Fruit fly (Drosophila melanogaster) whole organism, embryonic: ENCODE results near the gene Paics.

Experiments used
- BEAF-32 ChIP-seq: fragments of 200-800 bp; sonication (Bioruptor generic); optimal IDR thresholded peaks from 3 replicates; lab custom pipeline; 2017; ENCODE audit warnings: missing biosample characterization, missing genetic modification characterization, mild to moderate bottlenecking, moderate library complexity, missing genetic modification reagents
- Bgb ChIP-seq: fragments of 200-800 bp; sonication (Bioruptor generic); IDR thresholded peaks from 2 replicates; pipeline ENCODE4 v1.3.6; 2022; ENCODE audit warnings: missing biosample characterization, missing genetic modification characterization; ENCODE audit not compliant: partially characterized antibody
- BtbVII ChIP-seq: fragments of 200-800 bp; sonication (Bioruptor generic); optimal IDR thresholded peaks from 3 replicates; lab custom pipeline; 2017; ENCODE audit warnings: missing biosample characterization, mild to moderate bottlenecking, missing genetic modification characterization
- CG14860 ChIP-seq: fragments of 200-800 bp; sonication (Bioruptor generic); IDR thresholded peaks from 3 replicates; pipeline ENCODE4 v1.3.6; 2022; ENCODE audit warnings: missing biosample characterization, missing genetic modification characterization; ENCODE audit not compliant: partially characterized antibody
- CG16813 ChIP-seq: fragments of 200-800 bp; sonication (Bioruptor generic); IDR thresholded peaks from 3 replicates; pipeline ENCODE4 v1.3.6; 2022; ENCODE audit warnings: missing biosample characterization, missing genetic modification characterization; ENCODE audit not compliant: partially characterized antibody
- CG17359 ChIP-seq: fragments of 200-800 bp; sonication (Bioruptor generic); optimal IDR thresholded peaks from 3 replicates; lab custom pipeline; 2018; ENCODE audit warnings: missing biosample characterization, mild to moderate bottlenecking, missing genetic modification characterization, moderate library complexity
- CG32532 ChIP-seq: fragments of 200-800 bp; sonication (Bioruptor generic); IDR thresholded peaks from 2 replicates; pipeline ENCODE4 v1.3.6; 2022; ENCODE audit warnings: missing biosample characterization, missing genetic modification characterization
- CG34224 ChIP-seq: fragments of 200-800 bp; sonication (Bioruptor generic); IDR thresholded peaks from 3 replicates; pipeline ENCODE4 v1.3.6; 2022; ENCODE audit warnings: missing biosample characterization, missing genetic modification characterization; ENCODE audit not compliant: partially characterized antibody
- CG42726 ChIP-seq: fragments of 200-800 bp; sonication (Bioruptor generic); IDR thresholded peaks from 2 replicates; pipeline ENCODE4 v1.3.6; 2022; ENCODE audit warnings: missing biosample characterization, missing genetic modification characterization; ENCODE audit not compliant: partially characterized antibody
- CG6791 ChIP-seq: fragments of 200-800 bp; sonication (Bioruptor generic); IDR thresholded peaks from 3 replicates; pipeline ENCODE4 v1.3.6; 2022; ENCODE audit warnings: missing biosample characterization, missing genetic modification characterization; ENCODE audit not compliant: partially characterized antibody
- CG7963 ChIP-seq: fragments of 200-800 bp; sonication (Bioruptor generic); IDR thresholded peaks from 3 replicates; pipeline ENCODE4 v1.3.6; 2022; ENCODE audit warnings: missing biosample characterization, missing genetic modification characterization; ENCODE audit not compliant: partially characterized antibody
- CG9932 ChIP-seq: fragments of 200-800 bp; sonication (Bioruptor generic); IDR thresholded peaks from 2 replicates; pipeline ENCODE4 v1.3.6; 2022; ENCODE audit warnings: missing biosample characterization, missing genetic modification characterization
- Dll ChIP-seq: fragments of 200-800 bp; sonication (Bioruptor generic); IDR thresholded peaks from 4 replicates; pipeline ENCODE4 v1.3.6; 2022; ENCODE audit warnings: missing biosample characterization, missing genetic modification characterization; ENCODE audit not compliant: partially characterized antibody
- Dp ChIP-seq: fragments of 200-800 bp; sonication (Bioruptor generic); optimal IDR thresholded peaks from 2 replicates; lab custom pipeline; 2018; ENCODE audit warnings: missing biosample characterization, mild to moderate bottlenecking, missing genetic modification characterization, moderate library complexity
- Dref ChIP-seq: fragments of 200-800 bp; sonication (Bioruptor generic); IDR thresholded peaks from 2 replicates; pipeline ENCODE4 v1.3.6; 2022; ENCODE audit warnings: missing biosample characterization, missing genetic modification characterization
- E2f1 ChIP-seq: fragments of 200-800 bp; sonication (Bioruptor generic); IDR thresholded peaks from 2 replicates; pipeline ENCODE4 v1.3.6; 2022; ENCODE audit warnings: missing biosample characterization, missing genetic modification characterization
- E2f2 ChIP-seq: fragments of 200-800 bp; sonication (Bioruptor generic); IDR thresholded peaks from 2 replicates; pipeline ENCODE4 v1.3.6; 2022; ENCODE audit warnings: missing biosample characterization, missing genetic modification characterization
- Ets65A ChIP-seq: fragments of 200-800 bp; sonication (Bioruptor generic); peaks from one replicate; lab custom pipeline; 2016; ENCODE audit warnings: missing biosample characterization, missing genetic modification characterization
- Hr51 ChIP-seq, 2 experiments: fragments of 200-800 bp; sonication (Bioruptor generic); optimal IDR thresholded peaks; 2 replicates in 1 of 2; 3 replicates in 1 of 2; lab custom pipeline; 2016 to 2018; ENCODE audit warnings: missing biosample characterization in 2 of 2, missing genetic modification characterization in 2 of 2, mild to moderate bottlenecking in 1 of 2, moderate library complexity in 1 of 2
- Med ChIP-seq: fragments of 200-800 bp; sonication (Bioruptor generic); peaks from one replicate; lab custom pipeline; 2016; ENCODE audit warnings: missing biosample characterization, missing genetic modification characterization, mild to moderate bottlenecking, inconsistent platforms, moderate library complexity
- Nf-YA ChIP-seq: fragments of 200-800 bp; sonication (Bioruptor generic); IDR thresholded peaks from 2 replicates; pipeline ENCODE4 v1.3.6; 2022; ENCODE audit warnings: missing biosample characterization, missing genetic modification characterization
- Sry-δ ChIP-seq: fragments of 200-800 bp; sonication (Bioruptor generic); optimal IDR thresholded peaks from 2 replicates; lab custom pipeline; 2016; ENCODE audit warnings: missing biosample characterization, missing genetic modification characterization
- Ssrp ChIP-seq: fragments of 200-800 bp; sonication (Bioruptor generic); optimal IDR thresholded peaks from 2 replicates; lab custom pipeline; 2018; ENCODE audit warnings: missing biosample characterization, mild to moderate bottlenecking, missing genetic modification characterization, moderate library complexity
- Vsx1 ChIP-seq: fragments of 200-800 bp; sonication (Bioruptor generic); optimal IDR thresholded peaks from 2 replicates; lab custom pipeline; 2017; ENCODE audit warnings: missing biosample characterization, mild to moderate bottlenecking, missing genetic modification characterization, missing genetic modification reagents
- ac ChIP-seq: fragments of 200-800 bp; sonication (Bioruptor generic); optimal IDR thresholded peaks from 3 replicates; lab custom pipeline; 2017; ENCODE audit warnings: missing biosample characterization, mild to moderate bottlenecking, missing genetic modification characterization
- amos ChIP-seq: fragments of 200-800 bp; sonication (Bioruptor generic); IDR thresholded peaks from 2 replicates; pipeline ENCODE4 v1.3.6; 2022; ENCODE audit warnings: missing biosample characterization, missing genetic modification characterization; ENCODE audit not compliant: partially characterized antibody
- ato ChIP-seq: fragments of 200-800 bp; sonication (Bioruptor generic); IDR thresholded peaks from 2 replicates; pipeline ENCODE4 v1.3.6; 2022; ENCODE audit warnings: missing biosample characterization, missing genetic modification characterization; ENCODE audit not compliant: partially characterized antibody
- bbx ChIP-seq: fragments of 200-800 bp; sonication (Bioruptor generic); IDR thresholded peaks from 2 replicates; pipeline ENCODE4 v1.3.6; 2022; ENCODE audit warnings: missing biosample characterization, missing genetic modification characterization; ENCODE audit not compliant: partially characterized antibody
- gcm ChIP-seq: fragments of 200-800 bp; sonication (Bioruptor generic); optimal IDR thresholded peaks from 2 replicates; lab custom pipeline; 2019; ENCODE audit warnings: missing biosample characterization, mild to moderate bottlenecking, missing genetic modification characterization, moderate library complexity
- gfzf ChIP-seq: fragments of 200-800 bp; sonication (Bioruptor generic); optimal IDR thresholded peaks from 2 replicates; lab custom pipeline; 2016; ENCODE audit warnings: missing biosample characterization, mild to moderate bottlenecking, missing genetic modification characterization, moderate library complexity
- hb ChIP-seq: fragments of 200-800 bp; sonication (Bioruptor generic); IDR thresholded peaks from 3 replicates; pipeline ENCODE4 v1.3.6; 2022; ENCODE audit warnings: missing biosample characterization, missing genetic modification characterization; ENCODE audit not compliant: partially characterized antibody
- her ChIP-seq: fragments of 200-800 bp; sonication (Bioruptor generic); optimal IDR thresholded peaks from 2 replicates; lab custom pipeline; 2016; ENCODE audit warnings: missing biosample characterization, missing genetic modification characterization
- insv ChIP-seq, 2 experiments: fragments of 200-800 bp; sonication (Bioruptor generic); optimal IDR thresholded peaks; 3 replicates each; lab custom pipeline; 2016 to 2018; ENCODE audit warnings: missing biosample characterization in 2 of 2, missing genetic modification characterization in 2 of 2
- inv ChIP-seq: fragments of 200-800 bp; sonication (Bioruptor generic); IDR thresholded peaks from 2 replicates; pipeline ENCODE4 v1.3.6; 2022; ENCODE audit warnings: missing biosample characterization, missing genetic modification characterization; ENCODE audit not compliant: partially characterized antibody
- knrl ChIP-seq: fragments of 200-800 bp; sonication (Bioruptor generic); IDR thresholded peaks from 3 replicates; pipeline ENCODE4 v1.3.6; 2022; ENCODE audit warnings: missing biosample characterization, missing genetic modification characterization; ENCODE audit not compliant: partially characterized antibody
- mld ChIP-seq: fragments of 200-800 bp; sonication (Bioruptor generic); IDR thresholded peaks from 3 replicates; pipeline ENCODE4 v1.3.6; 2022; ENCODE audit warnings: missing biosample characterization, missing genetic modification characterization; ENCODE audit not compliant: partially characterized antibody
- nerfin-2 ChIP-seq: fragments of 200-800 bp; sonication (Bioruptor generic); IDR thresholded peaks from 2 replicates; pipeline ENCODE4 v1.3.6; 2022; ENCODE audit warnings: missing biosample characterization, missing genetic modification characterization; ENCODE audit not compliant: partially characterized antibody
- pita ChIP-seq: fragments of 200-800 bp; sonication (Bioruptor generic); optimal IDR thresholded peaks from 2 replicates; lab custom pipeline; 2017; ENCODE audit warnings: missing biosample characterization, mild to moderate bottlenecking, missing genetic modification characterization
- pros ChIP-seq: fragments of 200-800 bp; sonication (Bioruptor generic); optimal IDR thresholded peaks from 3 replicates; lab custom pipeline; 2019; ENCODE audit warnings: missing biosample characterization, mild to moderate bottlenecking, missing genetic modification characterization, moderate library complexity
- psq ChIP-seq: fragments of 200-800 bp; sonication (Bioruptor generic); optimal IDR thresholded peaks from 2 replicates; lab custom pipeline; 2017; ENCODE audit warnings: missing biosample characterization, missing genetic modification characterization
- pum ChIP-seq: fragments of 200-800 bp; sonication (Bioruptor generic); optimal IDR thresholded peaks from 2 replicates; lab custom pipeline; 2016; ENCODE audit warnings: missing biosample characterization, missing genetic modification characterization
- row ChIP-seq: fragments of 200-800 bp; sonication (Bioruptor generic); IDR thresholded peaks from 3 replicates; pipeline ENCODE4 v1.3.6; 2022; ENCODE audit warnings: missing biosample characterization, missing genetic modification characterization
- sna ChIP-seq: fragments of 200-800 bp; sonication (Bioruptor generic); IDR thresholded peaks from 2 replicates; pipeline ENCODE4 v1.3.6; 2022; ENCODE audit warnings: missing biosample characterization, missing genetic modification characterization; ENCODE audit not compliant: partially characterized antibody
- stwl ChIP-seq: fragments of 200-800 bp; sonication (Bioruptor generic); optimal IDR thresholded peaks from 3 replicates; lab custom pipeline; 2018; ENCODE audit warnings: missing biosample characterization, mild to moderate bottlenecking, missing genetic modification characterization, moderate library complexity
- trem ChIP-seq: fragments of 200-800 bp; optimal IDR thresholded peaks from 3 replicates; lab custom pipeline; 2019; ENCODE audit warnings: missing biosample characterization, mild to moderate bottlenecking, missing genetic modification characterization, moderate library complexity
- vnd ChIP-seq: fragments of 200-800 bp; sonication (Bioruptor generic); IDR thresholded peaks from 3 replicates; pipeline ENCODE4 v1.3.6; 2022; ENCODE audit warnings: missing biosample characterization, missing genetic modification characterization; ENCODE audit not compliant: partially characterized antibody

The Paics gene

dm6 chrX:12765076-12765475, 4.7 kb upstream of the Paics start, which contains the start of gene Agpat1 (continued):
- peak; percentile 68 for TF ChIP-seq vnd
- no peak for TF ChIP-seq BtbVII (GFP tag; lab: Kevin White, UChicago)
- TF ChIP-seq mld (GFP tag; lab: Robert Waterston, UW): peak; percentile 83
- TF ChIP-seq CG32532 (GFP tag; lab: Robert Waterston, UW): no peak
- peak; percentile 55 for TF ChIP-seq inv (GFP tag; lab: Robert Waterston, UW)
- TF ChIP-seq CG17359 (tag; lab: Kevin White, UChicago): peak; percentile 2
- TF ChIP-seq Dll (GFP tag; lab: Robert Waterston, UW): peak; percentile 85; the same call in 3 of the 4 replicates
- peak; percentile 80 for TF ChIP-seq CG34224 (GFP tag; lab: Robert Waterston, UW)

- no peak for TF ChIP-seq pum (GFP tag; lab: Kevin White, UChicago)
- TF ChIP-seq hb: peak; percentile 74; the same call in 2 of the 3 replicates
- no peak for TF ChIP-seq gcm (GFP tag; lab: Kevin White, UChicago)
- TF ChIP-seq ato (GFP tag; lab: Robert Waterston, UW): peak; percentile 44; the same call in 1 of the 2 replicates
- TF ChIP-seq Bgb (GFP tag; lab: Robert Waterston, UW): peak; percentile 62
- peak; percentile 48 for TF ChIP-seq Sry-δ (GFP tag; lab: Kevin White, UChicago)
- TF ChIP-seq insv (GFP tag; optimal IDR thresholded peaks at IDR 0.05; lab: Kevin White, UChicago): no peak
- TF ChIP-seq Ssrp (tag; lab: Kevin White, UChicago): no peak
- TF ChIP-seq Nf-YA: no peak
- TF ChIP-seq Med (GFP tag; lab: Kevin White, UChicago): peak; percentile 22
- TF ChIP-seq CG14860 (GFP tag; lab: Robert Waterston, UW): peak; percentile 65; the same call in 2 of the 3 replicates
- TF ChIP-seq ac (GFP tag; lab: Kevin White, UChicago): no peak
- peak; percentile 40; the same call in 1 of the 3 replicates for TF ChIP-seq row (GFP tag; lab: Robert Waterston, UW)
- TF ChIP-seq psq: no peak
- peak; percentile 72 for TF ChIP-seq amos (GFP tag; lab: Robert Waterston, UW)
- peak; percentile 63 for TF ChIP-seq CG7963 (GFP tag; lab: Robert Waterston, UW)
- TF ChIP-seq E2f1 (GFP tag; lab: Robert Waterston, UW): no peak
- peak; percentile 60; the same call in 1 of the 3 replicates for TF ChIP-seq knrl (GFP tag; lab: Robert Waterston, UW)
- TF ChIP-seq pita: peak; percentile 53
- TF ChIP-seq sna (GFP tag; lab: Robert Waterston, UW): no peak
- TF ChIP-seq stwl (tag; lab: Kevin White, UChicago): peak; percentile 47
- peak; percentile 69 for TF ChIP-seq BEAF-32
- no peak for TF ChIP-seq pros (GFP tag; lab: Kevin White, UChicago)
- TF ChIP-seq her (GFP tag; lab: Kevin White, UChicago): no peak
- peak; percentile 73 for TF ChIP-seq bbx (GFP tag; lab: Robert Waterston, UW)
- TF ChIP-seq trem (tag; lab: Kevin White, UChicago): peak; percentile 10
- peak; percentile 41 for TF ChIP-seq Dp (GFP tag; lab: Kevin White, UChicago)
- TF ChIP-seq Dref (GFP tag; lab: Robert Waterston, UW): peak; percentile 85
- TF ChIP-seq CG9932: peak; percentile 31; the same call in 1 of the 2 replicates
- peak; percentile 8 for TF ChIP-seq nerfin-2
- peak; percentile 60 for TF ChIP-seq Ets65A
- TF ChIP-seq CG42726: peak; percentile 75; the same call in 1 of the 2 replicates
- peak; percentile 9 for TF ChIP-seq gfzf (GFP tag; lab: Kevin White, UChicago)
- TF ChIP-seq Hr51 (GFP tag; optimal IDR thresholded peaks at IDR 0.05; lab: Kevin White, UChicago): no peak
- TF ChIP-seq CG16813 (GFP tag; lab: Robert Waterston, UW): peak; percentile 79
- peak; percentile 79 for TF ChIP-seq CG6791
- TF ChIP-seq Vsx1 (GFP tag; lab: Kevin White, UChicago): no peak
- peak; percentile 10; the same call in 1 of the 2 replicates for TF ChIP-seq E2f2
Measured at dm6 chrX:12764640-12765039, 4.2 kb upstream of the Paics start.
